Fruit fly (Drosophila melanogaster): ENCODE results near the gene Prestin.

The Prestin gene

DNA sequence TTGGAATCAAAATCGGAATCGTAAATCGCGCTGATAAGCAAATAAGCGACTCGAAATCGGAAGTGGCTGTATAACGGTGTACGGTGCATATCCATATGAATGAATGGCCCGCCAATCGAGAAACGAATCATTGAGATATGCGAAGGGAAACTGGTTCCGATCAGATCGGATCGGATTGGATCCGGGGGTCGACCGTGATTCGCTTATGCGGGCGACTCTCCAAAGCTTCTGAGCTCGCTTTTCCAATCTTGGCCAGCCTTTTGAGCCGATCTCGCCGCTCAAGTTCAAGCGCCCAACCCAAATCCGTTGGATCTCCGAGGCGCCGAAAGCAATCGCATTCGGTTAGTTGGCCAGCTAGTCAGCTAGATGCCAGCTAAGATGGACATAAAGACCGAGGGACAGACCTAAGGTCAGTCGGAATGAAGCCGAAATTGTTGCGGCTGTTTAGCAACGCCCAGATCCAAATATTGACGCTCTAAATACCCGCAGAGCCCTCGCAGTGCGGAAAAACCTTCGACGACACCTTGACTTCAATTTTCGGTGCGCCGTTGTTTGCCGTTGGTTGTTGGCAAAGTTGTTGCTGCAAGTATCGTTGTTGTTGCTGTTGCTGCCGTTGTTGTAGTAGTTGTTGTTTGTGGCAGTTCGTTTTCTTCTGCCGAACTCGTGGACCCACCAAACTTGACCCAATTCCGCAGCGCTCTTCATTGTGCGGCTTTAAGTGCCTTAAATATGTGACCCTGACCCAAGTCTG lies 16.6 kb upstream of the Prestin start:
- TF ChIP-seq Myc (optimal IDR thresholded peaks at IDR 0.05) (no peak), insv (optimal IDR thresholded peaks at IDR 0.05) (no peak), ttk (optimal IDR thresholded peaks at IDR 0.05) (no peak), Sin3A (optimal IDR thresholded peaks at IDR 0.05) (no peak), h (optimal IDR thresholded peaks at IDR 0.05) (no peak), psq (optimal IDR thresholded peaks at IDR 0.05) (no peak)

DNA sequence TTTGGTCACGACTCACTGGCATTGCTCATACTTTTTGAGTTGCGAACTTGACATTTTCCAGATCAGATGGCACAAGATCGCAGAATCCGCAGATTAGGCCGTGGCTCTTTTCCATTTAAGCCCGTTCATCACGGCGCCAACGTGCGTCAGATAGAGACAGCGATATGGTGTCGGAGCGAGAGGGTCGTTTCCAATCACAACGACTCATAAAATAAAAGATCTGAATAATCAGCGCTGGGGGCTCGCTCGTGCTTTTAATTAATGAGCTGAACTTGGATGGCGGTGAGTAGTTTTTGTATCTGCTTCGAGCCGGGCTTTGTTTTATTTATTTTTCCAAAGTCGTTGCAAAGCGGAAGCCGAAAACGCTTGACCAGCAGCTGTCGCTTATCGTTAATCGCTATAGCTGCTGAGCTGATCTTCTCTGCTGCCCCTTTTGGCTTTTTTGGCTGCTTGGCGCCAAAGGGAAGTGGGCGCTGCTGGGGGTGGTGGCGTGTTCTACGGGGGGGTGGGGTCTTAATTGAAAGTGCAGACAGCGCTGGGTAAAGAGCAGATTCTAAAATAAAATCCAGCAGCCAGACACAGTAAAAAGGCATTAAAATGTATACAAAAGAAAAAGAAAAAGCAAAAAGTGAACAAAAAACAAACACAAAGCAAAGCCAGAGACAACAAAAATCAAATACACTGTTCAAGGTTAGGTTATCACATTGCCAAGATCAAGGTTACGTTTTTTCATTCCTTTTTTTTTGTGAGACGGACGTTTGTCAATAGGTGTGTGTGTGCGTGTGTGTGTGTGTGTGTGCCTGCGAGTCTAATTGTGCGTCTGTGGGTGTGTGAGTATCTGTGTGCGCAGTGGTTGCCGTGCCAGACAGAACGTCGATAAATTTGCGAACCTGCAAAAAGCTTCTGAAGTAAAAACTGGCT lies 14.8 kb upstream of the Prestin start:
- TF ChIP-seq ttk (optimal IDR thresholded peaks at IDR 0.05) (no peak), insv (optimal IDR thresholded peaks at IDR 0.05) (no peak), h (optimal IDR thresholded peaks at IDR 0.05) (no peak), psq (optimal IDR thresholded peaks at IDR 0.05) (no peak), Sin3A (optimal IDR thresholded peaks at IDR 0.05) (no peak), Myc (optimal IDR thresholded peaks at IDR 0.05) (no peak)

DNA sequence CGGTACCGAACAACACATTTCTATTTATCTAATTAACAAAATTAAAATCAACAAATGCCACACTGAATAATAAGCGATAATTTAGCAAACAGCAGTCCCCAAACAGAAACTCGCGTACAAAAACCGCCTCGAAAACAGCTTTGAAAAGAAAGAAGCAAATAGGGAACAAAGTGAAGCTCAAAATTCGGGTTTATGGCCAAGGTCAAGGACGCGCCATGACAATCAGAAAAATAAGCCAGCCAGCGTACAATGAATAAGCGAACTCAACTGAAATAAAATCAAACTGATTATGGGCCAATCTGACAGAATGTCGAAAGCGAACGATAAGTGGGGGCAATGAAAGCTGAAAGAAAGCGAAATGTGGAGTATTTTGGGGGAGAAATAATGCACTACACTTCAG lies 13.8 kb upstream of the Prestin start:
- TF ChIP-seq Sin3A (optimal IDR thresholded peaks at IDR 0.05) (no peak), psq (optimal IDR thresholded peaks at IDR 0.05) (no peak), ttk (optimal IDR thresholded peaks at IDR 0.05) (no peak), h (optimal IDR thresholded peaks at IDR 0.05) (no peak), insv (optimal IDR thresholded peaks at IDR 0.05) (no peak), Myc (optimal IDR thresholded peaks at IDR 0.05) (no peak)

DNA sequence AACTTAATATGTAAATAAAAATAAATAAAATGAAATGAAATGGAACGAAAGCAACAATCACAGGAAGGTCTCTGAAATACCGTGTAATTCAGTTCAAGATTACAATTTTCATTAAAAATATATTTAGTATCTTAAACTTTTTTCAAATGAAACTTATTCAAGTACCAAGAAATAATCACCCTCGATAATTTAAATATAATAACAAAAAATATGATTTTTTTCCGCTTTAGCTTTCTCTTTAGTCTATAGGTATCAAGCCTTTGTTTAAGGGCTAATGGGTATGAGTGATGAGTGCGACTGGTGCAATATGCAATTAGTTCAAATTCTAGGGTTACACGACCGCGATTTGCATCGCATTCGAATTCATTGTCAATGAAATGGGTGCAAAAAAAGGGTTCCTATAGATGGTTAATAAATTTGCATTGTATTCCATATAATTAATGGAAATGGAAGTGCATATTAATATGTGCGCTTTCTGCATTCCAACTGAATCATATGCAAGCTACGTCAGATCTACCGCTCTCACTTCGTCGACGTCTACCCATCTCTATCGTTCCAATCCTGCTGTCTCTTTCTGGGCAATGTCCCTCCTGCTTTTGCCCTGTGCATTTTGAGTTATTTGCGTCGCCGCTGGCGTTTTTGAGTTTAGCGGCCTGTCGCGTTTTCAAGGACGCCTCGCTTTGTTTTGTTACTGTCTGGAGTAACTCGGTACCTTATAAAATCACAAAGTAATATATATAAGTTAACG lies 10.2 kb upstream of the Prestin start:
- TF ChIP-seq Myc (optimal IDR thresholded peaks at IDR 0.05): no peak
- TF ChIP-seq Sin3A (optimal IDR thresholded peaks at IDR 0.05): no peak
- no peak for TF ChIP-seq insv (optimal IDR thresholded peaks at IDR 0.05)
- no peak for TF ChIP-seq ttk (optimal IDR thresholded peaks at IDR 0.05)
- no peak for TF ChIP-seq h (optimal IDR thresholded peaks at IDR 0.05)

DNA sequence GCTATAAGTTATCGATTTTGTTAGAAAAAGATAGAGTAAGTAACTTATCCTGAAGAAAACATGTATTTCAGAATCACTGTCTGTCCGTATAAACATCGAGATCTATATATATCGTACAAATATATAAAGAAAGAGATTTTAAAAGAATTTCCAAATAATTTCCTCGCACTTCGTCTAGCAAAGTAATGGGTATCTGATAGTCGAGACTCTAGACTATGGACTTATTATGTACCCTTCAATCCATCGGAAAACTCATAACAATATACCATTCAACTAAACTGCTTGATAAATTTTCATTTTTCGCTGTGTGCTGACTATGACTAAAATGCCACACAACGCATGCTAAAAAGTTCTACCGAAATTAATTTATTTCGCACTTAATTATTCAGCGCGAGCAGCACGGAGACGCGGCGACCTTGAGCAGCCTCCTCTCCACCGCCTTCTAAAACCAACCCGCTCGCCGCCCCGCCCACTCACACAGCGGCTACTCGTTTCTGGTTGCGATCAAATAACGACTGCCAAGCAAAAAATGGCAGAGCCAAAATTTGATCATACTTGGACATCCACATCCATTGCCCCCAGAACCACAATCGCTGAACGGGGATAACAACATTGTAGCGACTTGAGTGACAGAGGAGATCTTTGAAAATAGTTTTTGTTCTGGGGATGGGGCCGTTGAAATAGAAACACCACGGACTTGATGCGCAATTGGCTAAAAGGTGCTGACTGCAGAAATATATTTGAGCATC lies 8.4 kb upstream of the Prestin start:
- TF ChIP-seq h (optimal IDR thresholded peaks at IDR 0.05): no peak
- no peak for TF ChIP-seq psq (optimal IDR thresholded peaks at IDR 0.05)
- TF ChIP-seq Sin3A (optimal IDR thresholded peaks at IDR 0.05): no peak
- no peak for TF ChIP-seq insv (optimal IDR thresholded peaks at IDR 0.05)
- TF ChIP-seq Myc (optimal IDR thresholded peaks at IDR 0.05): no peak
- no peak for TF ChIP-seq ttk (optimal IDR thresholded peaks at IDR 0.05)

DNA sequence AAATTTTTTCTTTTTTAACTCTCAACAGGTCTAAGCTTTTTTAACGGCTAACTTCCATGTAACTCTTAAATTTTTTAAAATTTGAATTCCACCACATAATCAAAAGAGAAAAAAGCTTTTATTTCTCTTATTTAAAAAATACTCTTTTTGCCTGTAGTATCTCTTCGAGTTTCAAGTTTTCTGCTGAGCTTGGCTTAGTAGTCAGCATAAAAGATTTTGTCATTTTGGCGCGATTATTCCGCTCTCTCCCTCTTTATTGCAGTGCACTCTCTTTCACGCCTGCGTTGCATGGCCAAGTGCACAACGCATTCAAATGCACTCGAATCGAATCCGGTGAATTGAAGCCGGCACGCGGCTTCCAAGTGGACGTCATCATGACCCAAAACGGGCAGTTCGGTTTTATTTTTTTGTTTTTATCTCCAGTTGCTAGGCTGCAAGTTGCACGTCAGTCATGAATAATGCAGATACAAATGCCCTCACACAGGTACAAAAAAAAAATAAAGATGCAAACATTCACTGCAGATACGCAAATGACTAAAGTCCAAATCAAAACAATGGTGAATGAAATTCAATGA lies 6.4 kb upstream of the Prestin start:
- TF ChIP-seq Myc (optimal IDR thresholded peaks at IDR 0.05): no peak
- no peak for TF ChIP-seq psq (optimal IDR thresholded peaks at IDR 0.05)

DNA sequence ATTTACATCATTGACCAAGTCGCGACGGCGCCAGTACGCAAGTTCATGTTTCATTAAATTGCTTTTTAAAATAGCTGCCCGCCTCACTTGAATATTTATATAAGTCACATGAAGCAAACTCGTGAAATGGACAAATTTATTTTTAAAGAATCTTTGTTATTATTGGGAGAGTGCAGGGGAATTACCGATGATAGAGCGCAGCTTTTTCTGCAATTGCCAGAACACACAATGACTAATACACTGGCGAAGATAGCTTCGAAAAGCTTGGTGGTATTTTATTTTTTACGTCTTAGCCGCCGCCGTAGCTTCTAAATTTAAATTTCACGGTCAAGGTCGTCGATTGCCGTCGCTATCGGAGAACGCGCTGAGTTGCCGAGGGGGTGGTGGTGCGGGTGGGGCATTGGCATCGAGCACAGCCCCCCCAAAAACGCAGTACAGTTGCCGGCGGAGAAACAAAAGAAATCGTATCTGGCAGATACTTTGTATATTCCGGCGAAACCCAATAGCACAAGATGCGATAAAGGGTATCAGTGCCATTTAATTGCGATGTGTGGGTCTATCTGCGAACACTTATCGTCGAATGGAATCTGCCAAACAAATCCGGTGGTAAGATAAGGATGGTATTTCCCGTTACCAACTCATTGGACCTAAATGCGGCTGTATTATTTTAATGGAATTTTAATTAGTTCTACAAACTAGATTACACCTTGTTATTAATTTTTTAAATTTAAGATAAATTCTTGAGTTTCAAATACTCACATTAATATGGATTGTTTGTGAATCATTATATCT lies 5.6 kb upstream of the Prestin start:
- no peak for TF ChIP-seq Sin3A (optimal IDR thresholded peaks at IDR 0.05)
- TF ChIP-seq psq (optimal IDR thresholded peaks at IDR 0.05): no peak
- TF ChIP-seq h (optimal IDR thresholded peaks at IDR 0.05): no peak
- no peak for TF ChIP-seq Myc (optimal IDR thresholded peaks at IDR 0.05)
- no peak for TF ChIP-seq ttk (optimal IDR thresholded peaks at IDR 0.05)
- no peak for TF ChIP-seq insv (optimal IDR thresholded peaks at IDR 0.05)

DNA sequence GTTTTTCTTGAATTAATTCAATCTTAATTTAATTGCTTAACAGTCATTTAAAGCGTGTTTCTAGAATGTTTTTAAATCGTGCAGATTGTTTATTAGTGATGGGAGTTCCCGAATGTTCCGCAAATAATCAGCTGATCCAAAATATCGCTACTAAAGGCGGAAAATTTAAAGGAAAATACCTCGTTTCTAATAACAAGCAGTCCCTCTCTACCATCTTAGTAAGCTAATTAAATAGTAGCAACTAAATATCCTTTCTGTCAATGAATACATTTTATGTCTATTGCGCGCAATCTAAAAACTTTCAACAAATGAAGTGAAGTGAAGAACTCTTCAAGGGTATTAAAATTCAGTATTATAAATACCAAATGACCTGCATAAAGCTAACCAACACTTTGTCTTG lies 4.8 kb upstream of the Prestin start, which contains the start of gene CG5290:
CG5290 (minus strand) TSS at position 118 of the 400 bp plus-strand sequence.
- no peak for TF ChIP-seq psq (optimal IDR thresholded peaks at IDR 0.05)
- no peak for TF ChIP-seq ttk (optimal IDR thresholded peaks at IDR 0.05)
- no peak for TF ChIP-seq Myc (optimal IDR thresholded peaks at IDR 0.05)
- TF ChIP-seq h (optimal IDR thresholded peaks at IDR 0.05): no peak
- no peak for TF ChIP-seq insv (optimal IDR thresholded peaks at IDR 0.05)
- no peak for TF ChIP-seq Sin3A (optimal IDR thresholded peaks at IDR 0.05)

DNA sequence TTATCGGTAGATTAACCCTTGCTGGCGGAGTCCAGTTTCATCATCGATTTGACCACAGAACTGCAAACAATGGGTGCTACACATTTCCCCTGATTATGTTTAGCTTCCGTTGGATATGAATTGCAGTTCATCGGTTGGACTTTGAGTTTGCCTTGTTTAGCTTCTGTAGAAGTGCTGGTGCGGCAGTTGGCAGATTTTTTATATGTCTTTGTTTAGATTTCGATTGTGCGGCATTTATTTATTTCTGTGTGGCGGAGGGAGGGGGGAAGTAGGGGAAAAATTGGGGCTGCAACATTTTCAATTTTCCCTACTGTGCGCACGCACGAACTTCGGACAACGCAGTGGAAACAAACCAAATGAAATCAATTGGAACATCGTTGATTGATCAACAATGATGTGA lies 1.9 kb downstream of the Prestin start:
- TF ChIP-seq Sin3A (optimal IDR thresholded peaks at IDR 0.05) (no peak), ttk (optimal IDR thresholded peaks at IDR 0.05) (no peak), insv (optimal IDR thresholded peaks at IDR 0.05) (no peak)

DNA sequence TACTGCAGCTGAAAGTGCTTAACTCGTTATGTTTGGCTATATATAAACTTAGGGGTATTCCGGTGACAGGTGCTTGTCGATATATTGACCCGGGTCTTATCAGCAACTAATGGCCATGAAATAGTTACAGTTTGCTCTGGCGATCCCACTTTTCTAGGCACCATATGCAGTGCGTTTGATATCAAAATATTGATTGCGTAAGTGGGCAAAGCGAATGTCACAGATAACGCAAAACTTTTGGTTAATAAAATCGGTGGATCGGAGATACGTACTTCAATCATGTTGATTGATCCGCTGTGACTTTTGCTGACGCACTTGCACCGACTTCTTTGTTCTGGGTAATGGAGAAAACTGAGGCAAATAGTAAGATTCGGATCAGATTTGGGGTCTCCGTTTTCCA lies 3.0 kb downstream of the Prestin start:
- no peak for TF ChIP-seq h (optimal IDR thresholded peaks at IDR 0.05)
- no peak for TF ChIP-seq ttk (optimal IDR thresholded peaks at IDR 0.05)
- TF ChIP-seq psq (optimal IDR thresholded peaks at IDR 0.05): no peak

All from Kc167 (cell line).